Worm (Caenorhabditis elegans): Measurements from ENCODE around the gene F49A5.10.

DNA sequence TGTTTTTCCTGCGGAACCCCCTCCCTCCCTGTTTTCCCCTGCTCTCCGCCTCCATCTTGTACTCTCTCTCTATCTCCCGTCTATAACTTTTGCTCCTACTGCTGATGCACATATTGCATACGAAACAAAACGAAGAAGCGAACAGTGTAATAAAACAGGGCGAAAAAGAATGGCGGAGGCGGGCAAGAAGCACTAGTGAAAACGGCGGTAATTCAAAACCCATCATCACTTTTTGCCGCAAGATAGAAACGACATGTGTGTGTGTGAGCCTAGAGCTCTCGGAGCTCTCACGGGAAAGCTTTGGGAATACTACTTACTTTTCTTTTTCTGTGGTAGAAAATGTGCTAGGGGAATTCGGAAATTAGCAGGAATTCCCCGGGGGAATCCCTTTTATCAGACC, 39.0 kb upstream of the F49A5.10 start:
- TF ChIP-seq lin-13 (GFP tag; optimal IDR thresholded peaks at IDR 0.05) (no peak), R02D3.7 (tag; optimal IDR thresholded peaks at IDR 0.05) (no peak), ZK546.5 (tag; optimal IDR thresholded peaks at IDR 0.05) (no peak), elt-1 (tag; optimal IDR thresholded peaks at IDR 0.05) (no peak), ama-1 (optimal IDR thresholded peaks at IDR 0.05) (no peak), lsy-2 (tag; optimal IDR thresholded peaks at IDR 0.05) (no peak), nhr-21 (tag; optimal IDR thresholded peaks at IDR 0.05) (no peak), unc-62 (GFP tag; optimal IDR thresholded peaks at IDR 0.05) (no peak), nhr-12 (tag; optimal IDR thresholded peaks at IDR 0.05) (no peak), nhr-237 (tag; optimal IDR thresholded peaks at IDR 0.05) (no peak), nhr-11 (tag; optimal IDR thresholded peaks at IDR 0.05) (no peak), sma-3 (GFP tag; optimal IDR thresholded peaks at IDR 0.05) (no peak), aly-2 (tag; optimal IDR thresholded peaks at IDR 0.05) (no peak), lin-11 (tag; optimal IDR thresholded peaks at IDR 0.05) (no peak)
